Fruit fly (Drosophila melanogaster) whole organism, pupa: ENCODE results near the gene Grip71.

Source experiments
- CG10348 ChIP-seq: fragments of 200-800 bp; sonication (Bioruptor generic); IDR thresholded peaks from 2 replicates; pipeline ENCODE4 v1.3.6; 2022; ENCODE audit warnings: missing biosample characterization, missing genetic modification characterization
- CG12605 ChIP-seq: fragments of 200-800 bp; sonication (Bioruptor generic); IDR thresholded peaks from 2 replicates; pipeline ENCODE4 v1.3.6; 2022; ENCODE audit warnings: missing biosample characterization, missing genetic modification characterization
- CG13204 ChIP-seq: fragments of 200-800 bp; sonication (Bioruptor generic); optimal IDR thresholded peaks from 2 replicates; lab custom pipeline; 2018; ENCODE audit warnings: missing biosample characterization, mild to moderate bottlenecking, missing genetic modification characterization, moderate library complexity
- CG14655 ChIP-seq: fragments of 200-800 bp; sonication (Bioruptor generic); optimal IDR thresholded peaks from 3 replicates; lab custom pipeline; 2017; ENCODE audit warnings: mild to moderate bottlenecking, missing biosample characterization, missing genetic modification reagents, missing genetic modification characterization
- CG15710 ChIP-seq: fragments of 200-800 bp; sonication (Bioruptor generic); optimal IDR thresholded peaks from 2 replicates; lab custom pipeline; 2018; ENCODE audit warnings: missing biosample characterization, mild to moderate bottlenecking, missing genetic modification characterization, moderate library complexity
- CG17806 ChIP-seq: fragments of 200-800 bp; sonication (Bioruptor generic); optimal IDR thresholded peaks from 2 replicates; lab custom pipeline; 2018; ENCODE audit warnings: missing biosample characterization, mild to moderate bottlenecking, missing genetic modification characterization, moderate library complexity
- CG32121 ChIP-seq: fragments of 200-800 bp; sonication (Bioruptor generic); IDR thresholded peaks from 2 replicates; pipeline ENCODE4 v1.3.6; 2022; ENCODE audit warnings: missing biosample characterization, missing genetic modification characterization
- CG34367 ChIP-seq: fragments of 200-800 bp; sonication (Bioruptor generic); optimal IDR thresholded peaks from 2 replicates; lab custom pipeline; 2018; ENCODE audit warnings: missing biosample characterization, mild to moderate bottlenecking, missing genetic modification characterization
- CG4496 ChIP-seq: fragments of 200-800 bp; sonication (Bioruptor generic); IDR thresholded peaks from 3 replicates; pipeline ENCODE4 v1.3.6; 2022; ENCODE audit warnings: missing biosample characterization, missing genetic modification characterization
- CG8159 ChIP-seq: fragments of 200-800 bp; sonication (Bioruptor generic); optimal IDR thresholded peaks from 3 replicates; lab custom pipeline; 2018; ENCODE audit warnings: missing biosample characterization, mild to moderate bottlenecking, missing genetic modification characterization, moderate library complexity
- CG8301 ChIP-seq: fragments of 200-800 bp; sonication (Bioruptor generic); optimal IDR thresholded peaks from 2 replicates; lab custom pipeline; 2018; ENCODE audit warnings: missing biosample characterization, mild to moderate bottlenecking, missing genetic modification characterization
- CG9948 ChIP-seq: fragments of 200-800 bp; sonication (Bioruptor generic); optimal IDR thresholded peaks from 2 replicates; lab custom pipeline; 2018; ENCODE audit warnings: missing biosample characterization, mild to moderate bottlenecking, missing genetic modification characterization, moderate library complexity
- D1 ChIP-seq: fragments of 200-800 bp; sonication (Bioruptor generic); optimal IDR thresholded peaks from 2 replicates; lab custom pipeline; 2018; ENCODE audit warnings: missing biosample characterization, mild to moderate bottlenecking, missing genetic modification characterization, moderate library complexity
- EcR ChIP-seq: fragments of 200-800 bp; sonication (Bioruptor generic); optimal IDR thresholded peaks from 3 replicates; lab custom pipeline; 2019; ENCODE audit warnings: missing biosample characterization, missing genetic modification characterization, mild to moderate bottlenecking, moderate library complexity, missing genetic modification reagents
- Ets98B ChIP-seq: fragments of 200-800 bp; sonication (Bioruptor generic); IDR thresholded peaks from 2 replicates; pipeline ENCODE4 v1.3.6; 2022; ENCODE audit warnings: missing biosample characterization, missing genetic modification characterization
- Pif1A ChIP-seq: fragments of 200-800 bp; sonication (Bioruptor generic); optimal IDR thresholded peaks from 3 replicates; lab custom pipeline; 2016; ENCODE audit warnings: missing biosample characterization, missing genetic modification characterization
- Pif1B ChIP-seq: fragments of 200-800 bp; sonication (Bioruptor generic); optimal IDR thresholded peaks from 3 replicates; lab custom pipeline; 2016; ENCODE audit warnings: missing biosample characterization, missing genetic modification characterization
- Snoo ChIP-seq: fragments of 200-800 bp; sonication (Bioruptor generic); optimal IDR thresholded peaks from 3 replicates; lab custom pipeline; 2017; ENCODE audit warnings: missing biosample characterization, mild to moderate bottlenecking, missing genetic modification characterization, inconsistent platforms
- fd96Ca ChIP-seq: fragments of 200-800 bp; sonication (Bioruptor generic); IDR thresholded peaks from 3 replicates; pipeline ENCODE4 v1.3.6; 2022; ENCODE audit warnings: missing biosample characterization, missing genetic modification characterization
- rn ChIP-seq: fragments of 200-800 bp; sonication (Bioruptor generic); IDR thresholded peaks from 2 replicates; pipeline ENCODE4 v1.3.6; 2022; ENCODE audit warnings: missing biosample characterization, missing genetic modification characterization

Gene Grip71

dm6 chr2L:18727986-18728385, 19.3 kb downstream of the Grip71 start:
- TF ChIP-seq Ets98B (GFP tag; lab: Robert Waterston, UW): no peak
- TF ChIP-seq Pif1B (GFP tag; lab: Kevin White, UChicago): no peak
- no peak for TF ChIP-seq CG17806
- TF ChIP-seq, all 21 proteins: peak for 0

dm6 chr2L:18732291-18732690, 23.6 kb downstream of the Grip71 start, which contains the start of gene CG10348:
Gene CG10348, minus strand, starts transcription at chr2L:18732524.
- TF ChIP-seq CG10348 (GFP tag; lab: Robert Waterston, UW) (no peak), EcR (GFP tag; lab: Kevin White, UChicago) (no peak), fd96Ca (GFP tag; lab: Robert Waterston, UW) (no peak), Ets98B (GFP tag; lab: Robert Waterston, UW) (no peak), CG17806 (no peak), CG8159 (tag; lab: Kevin White, UChicago) (no peak), CG13204 (GFP tag; lab: Kevin White, UChicago) (no peak), CG4496 (no peak), CG34367 (tag; lab: Kevin White, UChicago) (no peak), Pif1A (GFP tag; lab: Kevin White, UChicago) (no peak), Snoo (tag; lab: Kevin White, UChicago) (no peak), D1 (tag; lab: Kevin White, UChicago) (no peak)

dm6 chr2L:18732760-18733530, 24.3 kb downstream of the Grip71 start:
- TF ChIP-seq CG12605 (GFP tag; lab: Robert Waterston, UW): peak; percentile 28; the same call in 1 of the 2 replicates
- TF ChIP-seq CG14655: peak; percentile 46
- TF ChIP-seq CG34367 (tag; lab: Kevin White, UChicago): no peak
- TF ChIP-seq Pif1B (GFP tag; lab: Kevin White, UChicago): no peak
- TF ChIP-seq CG17806: no peak
- TF ChIP-seq CG4496: peak; percentile 91
- peak; percentile 7 for TF ChIP-seq CG8301 (tag; lab: Kevin White, UChicago)
- peak; percentile 11; the same call in 1 of the 3 replicates for TF ChIP-seq fd96Ca (GFP tag; lab: Robert Waterston, UW)
- TF ChIP-seq CG13204 (GFP tag; lab: Kevin White, UChicago): peak; percentile 97
- TF ChIP-seq Pif1A (GFP tag; lab: Kevin White, UChicago): peak; percentile 38
- TF ChIP-seq CG10348 (GFP tag; lab: Robert Waterston, UW): peak; percentile 19; the same call in 1 of the 2 replicates

dm6 chr2L:18735553-18736167, 27.0 kb downstream of the Grip71 start:
- no peak for TF ChIP-seq CG34367 (tag; lab: Kevin White, UChicago)
- TF ChIP-seq CG10348 (GFP tag; lab: Robert Waterston, UW): 0 out of 2 replicates have a peak, but pooled peaks have one; percentile 35
- 0 out of 3 replicates have a peak, but pooled peaks have one; percentile 32 for TF ChIP-seq CG4496
- peak; percentile 10; the same call in 1 of the 2 replicates for TF ChIP-seq CG12605 (GFP tag; lab: Robert Waterston, UW)
- TF ChIP-seq fd96Ca (GFP tag; lab: Robert Waterston, UW): 0 out of 3 replicates have a peak, but pooled peaks have one; percentile 33
- TF ChIP-seq CG15710 (tag; lab: Kevin White, UChicago): no peak
- peak; percentile 45 for TF ChIP-seq CG13204 (GFP tag; lab: Kevin White, UChicago)
- TF ChIP-seq CG32121: peak; percentile 7; the same call in 1 of the 2 replicates

- TF ChIP-seq CG12605 (GFP tag; lab: Robert Waterston, UW): no peak
- TF ChIP-seq CG32121: 0 out of 2 replicates have a peak, but pooled peaks have one; percentile 38
These were observed 28.6 kb downstream of the Grip71 start for dm6 chr2L:18737239-18737638.

dm6 chr2L:18740010-18740409, 31.4 kb downstream of the Grip71 start, which contains the start of the genes CG42752 and CG15167:
Gene CG42752, minus strand, starts transcription at chr2L:18740110.
Gene CG15167, plus strand, starts transcription at chr2L:18740358.
- TF ChIP-seq CG4496 (no peak), EcR (GFP tag; lab: Kevin White, UChicago) (no peak), Pif1A (GFP tag; lab: Kevin White, UChicago) (no peak), fd96Ca (GFP tag; lab: Robert Waterston, UW) (no peak), CG17806 (no peak), CG8301 (tag; lab: Kevin White, UChicago) (no peak), CG34367 (tag; lab: Kevin White, UChicago) (no peak), Snoo (tag; lab: Kevin White, UChicago) (no peak), CG32121 (no peak), CG9948 (tag; lab: Kevin White, UChicago) (no peak), CG15710 (tag; lab: Kevin White, UChicago) (no peak), rn (GFP tag; lab: Robert Waterston, UW) (no peak), Ets98B (GFP tag; lab: Robert Waterston, UW) (no peak)
